Worm (Caenorhabditis elegans) whole organism, L1 larva: Measurements from ENCODE around the gene dhs-29.

Source experiments
- C16A3.4 ChIP-seq: fragments of 150-350 bp; optimal IDR thresholded peaks from 2 replicates; lab custom pipeline; 2014; ENCODE audit warnings: missing biosample characterization, missing genetic modification characterization
- Y116A8C.19 ChIP-seq: sonication (generic microtip); optimal IDR thresholded peaks from 2 replicates; lab custom pipeline; 2016; ENCODE audit warnings: missing compliant biosample characterization, missing genetic modification characterization, borderline replicate concordance
- alr-1 ChIP-seq: fragments of 200-800 bp; sonication (Bioruptor generic); optimal IDR thresholded peaks from 2 replicates; lab custom pipeline; 2018; ENCODE audit warnings: borderline replicate concordance, mild to moderate bottlenecking, missing genetic modification characterization, missing compliant biosample characterization
- aly-2 ChIP-seq: fragments of 150-350 bp; optimal IDR thresholded peaks from 2 replicates; lab custom pipeline; 2014; ENCODE audit warnings: missing biosample characterization, missing genetic modification characterization
- ama-1 ChIP-seq: fragments of 150-350 bp; optimal IDR thresholded peaks from 2 replicates; lab custom pipeline; 2014
- ceh-63 ChIP-seq: fragments of 200-800 bp; sonication (Bioruptor generic); optimal IDR thresholded peaks from 2 replicates; lab custom pipeline; 2018; ENCODE audit warnings: mild to moderate bottlenecking, missing genetic modification characterization, missing compliant biosample characterization
- ceh-8 ChIP-seq: fragments of 200-800 bp; sonication (Bioruptor generic); optimal IDR thresholded peaks from 2 replicates; lab custom pipeline; 2018; ENCODE audit warnings: mild to moderate bottlenecking, missing genetic modification characterization, moderate library complexity, missing compliant biosample characterization
- ceh-82 ChIP-seq, 3 experiments: fragments of 150-350 bp in 1 of 3; sonication (generic microtip) in 2 of 3; optimal IDR thresholded peaks; 2 replicates each; lab custom pipeline; 2014 to 2017; ENCODE audit warnings: missing biosample characterization in 3 of 3, missing genetic modification characterization in 3 of 3
- ceh-88 ChIP-seq: fragments of 200-800 bp; sonication (Bioruptor generic); IDR thresholded peaks from 2 replicates; pipeline ENCODE4 v1.3.6; 2022; ENCODE audit warnings: missing genetic modification characterization, missing compliant biosample characterization
- ces-1 ChIP-seq: fragments of 150-350 bp; optimal IDR thresholded peaks from 2 replicates; lab custom pipeline; 2014; ENCODE audit warnings: missing biosample characterization, missing genetic modification reagents, missing genetic modification characterization
- dpl-1 ChIP-seq, 3 experiments: fragments of 150-350 bp in 2 of 3; sonication (generic microtip) in 1 of 3; optimal IDR thresholded peaks; 2 replicates each; lab custom pipeline; 2014 to 2017; ENCODE audit warnings: missing biosample characterization in 3 of 3, missing genetic modification characterization in 3 of 3, missing genetic modification reagents in 3 of 3
- efl-3 ChIP-seq: fragments of 200-800 bp; sonication (Bioruptor generic); optimal IDR thresholded peaks from 2 replicates; lab custom pipeline; 2018; ENCODE audit warnings: mild to moderate bottlenecking, missing genetic modification characterization, missing compliant biosample characterization
- egl-13 ChIP-seq: sonication (generic microtip); optimal IDR thresholded peaks from 2 replicates; lab custom pipeline; 2016; ENCODE audit warnings: missing genotype, missing genetic modification reagents, missing genetic modification characterization, missing compliant biosample characterization
- elt-2 ChIP-seq: sonication (generic microtip); optimal IDR thresholded peaks from 2 replicates; lab custom pipeline; 2016; ENCODE audit warnings: missing genetic modification characterization, mild to moderate bottlenecking, inconsistent platforms, missing compliant biosample characterization, missing genetic modification reagents
- elt-3 ChIP-seq, 6 experiments: fragments of 150-350 bp in 1 of 6; sonication (generic microtip); optimal IDR thresholded peaks; 2 replicates each; lab custom pipeline; 2017 to 2018; ENCODE audit warnings: missing biosample characterization in 6 of 6, missing genetic modification characterization in 6 of 6, inconsistent platforms in 1 of 6
- fkh-10 ChIP-seq: sonication (generic microtip); optimal IDR thresholded peaks from 2 replicates; lab custom pipeline; 2017; ENCODE audit warnings: missing biosample characterization, missing genetic modification reagents, missing genetic modification characterization
- fkh-8 ChIP-seq: sonication (generic microtip); optimal IDR thresholded peaks from 2 replicates; lab custom pipeline; 2016; ENCODE audit warnings: mild to moderate bottlenecking, missing genetic modification characterization, missing compliant biosample characterization
- hpl-2 ChIP-seq: fragments of 150-350 bp; optimal IDR thresholded peaks from 2 replicates; lab custom pipeline; 2014; ENCODE audit warnings: missing biosample characterization, missing genetic modification reagents, missing genetic modification characterization
- irx-1 ChIP-seq: sonication (generic microtip); optimal IDR thresholded peaks from 2 replicates; lab custom pipeline; 2016; ENCODE audit warnings: missing genetic modification characterization, missing compliant biosample characterization
- isw-1 ChIP-seq: fragments of 200-800 bp; sonication (Bioruptor generic); IDR thresholded peaks from 2 replicates; pipeline ENCODE4 v1.3.6; 2022; ENCODE audit warnings: missing genetic modification characterization, missing compliant biosample characterization
- jun-1 ChIP-seq: fragments of 150-350 bp; optimal IDR thresholded peaks from 2 replicates; lab custom pipeline; 2014; ENCODE audit warnings: missing biosample characterization, missing genetic modification reagents, missing genetic modification characterization
- lin-13 ChIP-seq: fragments of 150-350 bp; optimal IDR thresholded peaks from 2 replicates; lab custom pipeline; 2014; ENCODE audit warnings: missing biosample characterization, missing genetic modification reagents, missing genetic modification characterization
- lin-14 ChIP-seq: fragments of 200-800 bp; sonication (Bioruptor generic); optimal IDR thresholded peaks from 2 replicates; lab custom pipeline; 2018; ENCODE audit warnings: mild to moderate bottlenecking, missing genetic modification characterization, moderate library complexity, missing compliant biosample characterization
- lsy-2 ChIP-seq, 2 experiments: fragments of 150-350 bp; optimal IDR thresholded peaks; 2 replicates each; lab custom pipeline; 2014; ENCODE audit warnings: missing biosample characterization in 2 of 2, missing genetic modification characterization in 2 of 2
- mdl-1 ChIP-seq, 2 experiments: fragments of 150-350 bp; optimal IDR thresholded peaks; 2 replicates each; lab custom pipeline; 2014 to 2017; ENCODE audit warnings: missing biosample characterization in 2 of 2, missing genetic modification characterization in 2 of 2, inconsistent platforms in 1 of 2
- mep-1 ChIP-seq: fragments of 150-350 bp; optimal IDR thresholded peaks from 2 replicates; lab custom pipeline; 2014; ENCODE audit warnings: missing biosample characterization, missing genetic modification characterization
- nhr-11 ChIP-seq: fragments of 150-350 bp; optimal IDR thresholded peaks from 2 replicates; lab custom pipeline; 2014; ENCODE audit warnings: missing biosample characterization, missing genetic modification characterization
- nhr-20 ChIP-seq: sonication (generic microtip); optimal IDR thresholded peaks from 2 replicates; lab custom pipeline; 2016; ENCODE audit warnings: mild to moderate bottlenecking, missing genetic modification characterization, missing compliant biosample characterization
- nhr-47 ChIP-seq: sonication (generic microtip); optimal IDR thresholded peaks from 2 replicates; lab custom pipeline; 2016; ENCODE audit warnings: mild to moderate bottlenecking, missing genetic modification characterization, moderate library complexity, missing compliant biosample characterization
- nhr-71 ChIP-seq: sonication (generic microtip); optimal IDR thresholded peaks from 2 replicates; lab custom pipeline; 2016; ENCODE audit warnings: mild to moderate bottlenecking, missing genetic modification characterization, moderate library complexity, missing compliant biosample characterization
- nhr-77 ChIP-seq: fragments of 150-350 bp; optimal IDR thresholded peaks from 2 replicates; lab custom pipeline; 2014; ENCODE audit warnings: missing biosample characterization, missing genetic modification characterization
- nhr-90 ChIP-seq: sonication (generic microtip); optimal IDR thresholded peaks from 2 replicates; lab custom pipeline; 2016; ENCODE audit warnings: mild to moderate bottlenecking, missing genetic modification characterization, missing compliant biosample characterization; ENCODE audit not compliant: poor library complexity
- pqm-1 ChIP-seq: sonication (generic microtip); optimal IDR thresholded peaks from 3 replicates; lab custom pipeline; 2017; ENCODE audit warnings: missing biosample characterization, missing genetic modification characterization
- snpc-4 ChIP-seq: fragments of 150-350 bp; optimal IDR thresholded peaks from 2 replicates; lab custom pipeline; 2014; ENCODE audit warnings: missing biosample characterization, missing genetic modification characterization
- sox-4 ChIP-seq: sonication (generic microtip); optimal IDR thresholded peaks from 2 replicates; lab custom pipeline; 2016; ENCODE audit warnings: missing genetic modification characterization, missing compliant biosample characterization
- sup-37 ChIP-seq: fragments of 200-800 bp; sonication (Bioruptor generic); optimal IDR thresholded peaks from 2 replicates; lab custom pipeline; 2018; ENCODE audit warnings: mild to moderate bottlenecking, missing genetic modification characterization, missing compliant biosample characterization
- unc-130 ChIP-seq: fragments of 150-350 bp; optimal IDR thresholded peaks from 2 replicates; lab custom pipeline; 2017; ENCODE audit warnings: missing biosample characterization, missing genetic modification characterization, inconsistent platforms
- unc-62 ChIP-seq: fragments of 150-350 bp; optimal IDR thresholded peaks from 2 replicates; lab custom pipeline; 2014; ENCODE audit warnings: missing biosample characterization, missing genetic modification reagents, missing genetic modification characterization
- unc-86 ChIP-seq: sonication (generic microtip); optimal IDR thresholded peaks from 2 replicates; lab custom pipeline; 2016; ENCODE audit warnings: missing genetic modification characterization, missing compliant biosample characterization
- unc-98 ChIP-seq: fragments of 200-800 bp; sonication (Bioruptor generic); IDR thresholded peaks from 2 replicates; pipeline ENCODE4 v1.3.6; 2022; ENCODE audit warnings: missing genetic modification characterization, missing compliant biosample characterization
- xbp-1 ChIP-seq: sonication (generic microtip); optimal IDR thresholded peaks from 2 replicates; lab custom pipeline; 2016; ENCODE audit warnings: missing genetic modification characterization, missing compliant biosample characterization
- zip-4 ChIP-seq: fragments of 200-800 bp; sonication (Bioruptor generic); optimal IDR thresholded peaks from 2 replicates; lab custom pipeline; 2018; ENCODE audit warnings: mild to moderate bottlenecking, missing genetic modification characterization, moderate library complexity, missing compliant biosample characterization
- ztf-4 ChIP-seq: fragments of 150-350 bp; optimal IDR thresholded peaks from 2 replicates; lab custom pipeline; 2014; ENCODE audit warnings: missing biosample characterization, missing genetic modification characterization

The dhs-29 gene

DNA sequence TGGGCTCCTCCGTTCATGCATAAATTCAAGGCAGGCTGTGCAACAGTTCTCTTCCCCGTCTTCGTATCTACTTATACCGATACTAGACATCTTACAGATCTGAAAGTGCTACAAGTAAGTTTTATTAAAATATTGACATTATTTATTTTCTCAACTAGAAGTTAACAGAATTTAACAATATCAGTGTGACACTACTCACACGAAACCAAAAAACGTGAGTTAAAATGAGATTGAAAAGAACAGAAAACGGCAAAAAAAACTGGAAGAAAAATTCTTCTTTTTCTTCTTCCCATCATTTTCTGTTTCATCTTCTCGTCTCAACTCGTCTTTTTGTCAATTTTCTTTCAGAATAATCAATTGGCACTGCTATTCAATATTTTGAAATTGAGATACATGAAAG is 7.8 kb downstream of the dhs-29 start, which contains the start of gene F27D9.12:
F27D9.12 (minus strand) TSS at position 101 of the 400 bp plus-strand sequence.
- no peak for TF ChIP-seq ceh-63
- no peak for TF ChIP-seq jun-1
- TF ChIP-seq zip-4 (GFP tag; lab: Kevin White, UChicago), result no peak
- TF ChIP-seq ceh-88 (GFP tag; lab: Robert Waterston, UW), result no peak
- TF ChIP-seq unc-98 (GFP tag; lab: Robert Waterston, UW), result no peak
- no peak for TF ChIP-seq aly-2 (tag; lab: Kevin White, UChicago)
- TF ChIP-seq nhr-20 (tag; lab: Kevin White, UChicago), result no peak
- no peak for TF ChIP-seq ztf-4 (tag; lab: Kevin White, UChicago)
- TF ChIP-seq xbp-1 (tag; lab: Kevin White, UChicago), result no peak
- no peak for TF ChIP-seq ceh-82 (tag; optimal IDR thresholded peaks at IDR 0.05; lab: Kevin White, UChicago)
- TF ChIP-seq pqm-1 (tag; lab: Kevin White, UChicago), result no peak
- no peak for TF ChIP-seq mep-1
- TF ChIP-seq sox-4 (tag; lab: Kevin White, UChicago), result no peak
- TF ChIP-seq, all 84 proteins: peak for 0

DNA sequence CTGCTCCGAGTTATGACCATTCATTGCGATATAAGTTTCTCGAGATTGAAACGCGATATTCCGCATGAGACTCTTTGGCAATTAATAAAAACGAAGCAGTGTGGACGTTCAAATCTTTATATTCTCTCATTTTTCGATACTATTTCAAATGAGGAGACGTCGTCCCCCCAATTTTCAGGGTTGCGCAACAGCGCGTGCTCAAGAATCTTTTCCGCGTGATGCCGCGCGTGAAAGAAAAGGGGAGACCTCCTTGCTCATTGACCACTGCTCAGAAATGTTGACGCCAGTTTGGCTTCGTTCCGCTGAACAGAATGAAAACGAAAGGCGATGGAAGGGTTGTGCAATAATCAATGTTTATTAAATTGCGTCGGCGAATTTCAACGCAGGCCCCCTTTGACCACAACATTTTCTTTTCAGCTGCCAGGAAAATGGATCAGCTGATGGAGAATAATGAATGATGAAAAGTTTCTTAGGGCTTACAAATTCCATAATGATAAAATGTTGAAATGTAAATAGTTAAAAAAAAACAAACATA is 9.2 kb downstream of the dhs-29 start:
- TF ChIP-seq sup-37 (GFP tag; lab: Kevin White, UChicago) (no peak), alr-1 (tag; lab: Kevin White, UChicago) (no peak), nhr-11 (tag; lab: Kevin White, UChicago) (no peak), C16A3.4 (tag; lab: Kevin White, UChicago) (no peak), fkh-8 (no peak), mdl-1 (tag; optimal IDR thresholded peaks at IDR 0.05; lab: Kevin White, UChicago) (no peak), ces-1 (no peak), elt-2 (tag; lab: Kevin White, UChicago) (no peak), unc-86 (tag; lab: Kevin White, UChicago) (no peak), unc-130 (tag; lab: Kevin White, UChicago) (no peak)

- peak; percentile 36 for TF ChIP-seq unc-86 (tag; lab: Kevin White, UChicago)
- peak; percentile 74 for TF ChIP-seq lin-14 (GFP tag; lab: Kevin White, UChicago)
- TF ChIP-seq ceh-82 (tag; optimal IDR thresholded peaks at IDR 0.05; lab: Kevin White, UChicago), result peak in 1 of 3 experiments; percentile 25
- TF ChIP-seq nhr-71 (tag; lab: Kevin White, UChicago), result peak; percentile 40
- no peak for TF ChIP-seq nhr-90
- peak; percentile 20 for TF ChIP-seq fkh-8
- no peak for TF ChIP-seq Y116A8C.19 (tag; lab: Kevin White, UChicago)
- TF ChIP-seq hpl-2 (GFP tag; lab: Kevin White, UChicago), result no peak
- TF ChIP-seq isw-1 (GFP tag; lab: Robert Waterston, UW), result no peak
- no peak for TF ChIP-seq xbp-1 (tag; lab: Kevin White, UChicago)
- TF ChIP-seq irx-1 (tag; lab: Kevin White, UChicago), result no peak
- TF ChIP-seq fkh-10, result peak; percentile 56
- no peak for TF ChIP-seq dpl-1 (GFP tag; optimal IDR thresholded peaks at IDR 0.05; lab: Kevin White, UChicago)
- TF ChIP-seq nhr-11 (tag; lab: Kevin White, UChicago), result no peak
- peak; percentile 21 for TF ChIP-seq nhr-47
- no peak for TF ChIP-seq snpc-4 (tag; lab: Kevin White, UChicago)
- TF ChIP-seq egl-13, result peak; percentile 25
These were observed 10.9 kb downstream of the dhs-29 start for ce11 chrX:7653708-7654390.

DNA sequence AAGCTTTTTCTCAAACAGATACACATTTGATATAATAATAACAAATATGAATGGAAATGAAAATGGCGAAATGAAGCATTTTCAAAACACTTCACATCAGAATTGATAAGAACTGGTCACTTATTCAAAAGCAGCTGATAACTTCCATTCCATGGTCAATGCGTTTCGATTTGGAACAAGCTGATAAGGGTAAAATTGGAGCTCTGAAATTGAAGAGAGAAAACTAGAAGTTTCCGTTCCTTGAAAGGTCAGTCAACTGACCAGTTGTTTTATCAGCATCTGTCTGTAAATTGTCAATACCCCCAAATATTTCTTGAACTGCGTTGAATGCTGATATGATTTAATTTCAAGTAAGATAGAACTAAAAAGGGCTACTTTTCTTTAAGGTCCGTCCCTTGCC is 12.4 kb downstream of the dhs-29 start:
- TF ChIP-seq hpl-2 (GFP tag; lab: Kevin White, UChicago) (no peak), lin-13 (no peak), C16A3.4 (tag; lab: Kevin White, UChicago) (no peak), mdl-1 (tag; optimal IDR thresholded peaks at IDR 0.05; lab: Kevin White, UChicago) (no peak), elt-3 (tag; optimal IDR thresholded peaks at IDR 0.05; lab: Kevin White, UChicago) (no peak), ama-1 (no peak), nhr-77 (tag; lab: Kevin White, UChicago) (no peak), ceh-8 (GFP tag; lab: Kevin White, UChicago) (no peak), efl-3 (GFP tag; lab: Kevin White, UChicago) (no peak), unc-62 (GFP tag; lab: Kevin White, UChicago) (no peak), lsy-2 (tag; optimal IDR thresholded peaks at IDR 0.05; lab: Kevin White, UChicago) (no peak)
